Worm (Caenorhabditis elegans) whole organism, L3 larva: ENCODE results near the gene rol-1.

Source experiments
- aly-2 ChIP-seq: fragments of 150-350 bp; optimal IDR thresholded peaks from 2 replicates; lab custom pipeline; 2014; ENCODE audit warnings: missing biosample characterization, missing genetic modification characterization
- ama-1 ChIP-seq: fragments of 150-350 bp; optimal IDR thresholded peaks from 2 replicates; lab custom pipeline; 2018
- ceh-16 ChIP-seq: sonication (generic microtip); optimal IDR thresholded peaks from 2 replicates; lab custom pipeline; 2017; ENCODE audit warnings: missing biosample characterization, missing genetic modification characterization
- ceh-28 ChIP-seq: fragments of 150-350 bp; optimal IDR thresholded peaks from 2 replicates; lab custom pipeline; 2014; ENCODE audit warnings: missing biosample characterization, missing genetic modification reagents, missing genetic modification characterization
- ceh-9 ChIP-seq: sonication (generic microtip); optimal IDR thresholded peaks from 2 replicates; lab custom pipeline; 2018; ENCODE audit warnings: missing biosample characterization, missing genetic modification characterization
- egl-27 ChIP-seq: sonication (generic microtip); optimal IDR thresholded peaks from 4 replicates; lab custom pipeline; 2017; ENCODE audit warnings: missing biosample characterization, missing genetic modification reagents, missing genetic modification characterization
- egl-5 ChIP-seq: fragments of 150-350 bp; optimal IDR thresholded peaks from 2 replicates; lab custom pipeline; 2017; ENCODE audit warnings: missing biosample characterization, missing genetic modification reagents, missing genetic modification characterization, inconsistent platforms
- elt-2 ChIP-seq: sonication (generic microtip); optimal IDR thresholded peaks from 2 replicates; lab custom pipeline; 2016; ENCODE audit warnings: missing genetic modification reagents, mild to moderate bottlenecking, missing genetic modification characterization, missing compliant biosample characterization
- elt-3 ChIP-seq, 3 experiments: fragments of 150-350 bp in 1 of 3; sonication (generic microtip) in 2 of 3; optimal IDR thresholded peaks; 2 replicates in 2 of 3; 4 replicates in 1 of 3; lab custom pipeline; 2014 to 2017; ENCODE audit warnings: missing biosample characterization in 3 of 3, missing genetic modification characterization in 3 of 3
- fkh-10 ChIP-seq: sonication (generic microtip); optimal IDR thresholded peaks from 2 replicates; lab custom pipeline; 2017; ENCODE audit warnings: missing biosample characterization, missing genetic modification reagents, missing genetic modification characterization
- fkh-2 ChIP-seq: fragments of 150-350 bp; optimal IDR thresholded peaks from 2 replicates; lab custom pipeline; 2014; ENCODE audit warnings: missing biosample characterization, missing genetic modification reagents, missing genetic modification characterization
- fos-1 ChIP-seq: fragments of 150-350 bp; optimal IDR thresholded peaks from 2 replicates; lab custom pipeline; 2014; ENCODE audit warnings: missing biosample characterization, missing genetic modification characterization
- hmg-11 ChIP-seq: sonication (generic microtip); optimal IDR thresholded peaks from 2 replicates; lab custom pipeline; 2016; ENCODE audit warnings: missing genetic modification characterization, missing compliant biosample characterization
- jun-1 ChIP-seq: fragments of 150-350 bp; optimal IDR thresholded peaks from 2 replicates; lab custom pipeline; 2014; ENCODE audit warnings: missing biosample characterization, missing genetic modification reagents, missing genetic modification characterization
- lin-15B ChIP-seq: fragments of 150-350 bp; optimal IDR thresholded peaks from 2 replicates; lab custom pipeline; 2014; ENCODE audit warnings: missing biosample characterization, missing genetic modification characterization
- lin-39 ChIP-seq: fragments of 150-350 bp; optimal IDR thresholded peaks from 2 replicates; lab custom pipeline; 2018; ENCODE audit warnings: missing biosample characterization, missing genetic modification reagents, missing genetic modification characterization
- lsy-12 ChIP-seq: sonication (generic microtip); optimal IDR thresholded peaks from 2 replicates; lab custom pipeline; 2016; ENCODE audit warnings: mild to moderate bottlenecking, missing genetic modification characterization, missing compliant biosample characterization
- mdl-1 ChIP-seq: fragments of 150-350 bp; optimal IDR thresholded peaks from 2 replicates; lab custom pipeline; 2014; ENCODE audit warnings: missing biosample characterization, missing genetic modification characterization
- mml-1 ChIP-seq: fragments of 150-350 bp; sonication (generic microtip); optimal IDR thresholded peaks from 3 replicates; lab custom pipeline; 2014; ENCODE audit warnings: missing biosample characterization, missing genetic modification characterization
- nfya-1 ChIP-seq: sonication (generic microtip); optimal IDR thresholded peaks from 2 replicates; lab custom pipeline; 2017; ENCODE audit warnings: missing genetic modification characterization, mild to moderate bottlenecking, missing compliant biosample characterization, antibody characterized with exemption, moderate library complexity; ENCODE audit not compliant: insufficient read depth
- nhr-11 ChIP-seq: fragments of 150-350 bp; optimal IDR thresholded peaks from 2 replicates; lab custom pipeline; 2014; ENCODE audit warnings: missing biosample characterization, missing genetic modification characterization
- nhr-12 ChIP-seq: fragments of 150-350 bp; optimal IDR thresholded peaks from 2 replicates; lab custom pipeline; 2014; ENCODE audit warnings: missing biosample characterization, missing genetic modification characterization
- nhr-237 ChIP-seq: fragments of 150-350 bp; optimal IDR thresholded peaks from 2 replicates; lab custom pipeline; 2014; ENCODE audit warnings: missing biosample characterization, missing genetic modification characterization
- nhr-25 ChIP-seq: sonication (generic microtip); optimal IDR thresholded peaks from 2 replicates; lab custom pipeline; 2017; ENCODE audit warnings: missing biosample characterization, missing genetic modification characterization
- nhr-28 ChIP-seq: fragments of 150-350 bp; optimal IDR thresholded peaks from 2 replicates; lab custom pipeline; 2014; ENCODE audit warnings: missing biosample characterization, missing genetic modification characterization
- nhr-43 ChIP-seq: sonication (generic microtip); optimal IDR thresholded peaks from 2 replicates; lab custom pipeline; 2016; ENCODE audit warnings: mild to moderate bottlenecking, missing genetic modification characterization, missing compliant biosample characterization; ENCODE audit not compliant: poor library complexity, severe bottlenecking
- nhr-67 ChIP-seq: fragments of 150-350 bp; optimal IDR thresholded peaks from 2 replicates; lab custom pipeline; 2014; ENCODE audit warnings: missing biosample characterization, missing genetic modification characterization
- nhr-77 ChIP-seq: fragments of 150-350 bp; optimal IDR thresholded peaks from 2 replicates; lab custom pipeline; 2014; ENCODE audit warnings: missing biosample characterization, missing genetic modification characterization
- pha-4 ChIP-seq: fragments of 150-350 bp; optimal IDR thresholded peaks from 2 replicates; lab custom pipeline; 2014; ENCODE audit warnings: missing biosample characterization, missing genetic modification reagents, missing genetic modification characterization
- pqm-1 ChIP-seq: fragments of 150-350 bp; optimal IDR thresholded peaks from 2 replicates; lab custom pipeline; 2017; ENCODE audit warnings: missing biosample characterization, missing genetic modification characterization, inconsistent platforms
- sea-2 ChIP-seq: fragments of 150-350 bp; sonication (generic microtip); optimal IDR thresholded peaks from 4 replicates; lab custom pipeline; 2014; ENCODE audit warnings: missing biosample characterization, missing genetic modification reagents, missing genetic modification characterization
- skn-1 ChIP-seq: fragments of 150-350 bp; optimal IDR thresholded peaks from 2 replicates; lab custom pipeline; 2014; ENCODE audit warnings: missing biosample characterization, missing genetic modification characterization
- snpc-4 ChIP-seq: fragments of 150-350 bp; optimal IDR thresholded peaks from 2 replicates; lab custom pipeline; 2014; ENCODE audit warnings: missing biosample characterization, missing genetic modification characterization
- tbx-2 ChIP-seq: sonication (generic microtip); optimal IDR thresholded peaks from 2 replicates; lab custom pipeline; 2016; ENCODE audit warnings: mild to moderate bottlenecking, missing genetic modification characterization, missing compliant biosample characterization
- unc-39 ChIP-seq: sonication (generic microtip); optimal IDR thresholded peaks from 4 replicates; lab custom pipeline; 2017; ENCODE audit warnings: missing biosample characterization, missing genetic modification characterization
- unc-62 ChIP-seq: fragments of 150-350 bp; sonication (generic microtip); optimal IDR thresholded peaks from 4 replicates; lab custom pipeline; 2014; ENCODE audit warnings: missing biosample characterization, missing genetic modification reagents, missing genetic modification characterization
- zag-1 ChIP-seq: fragments of 150-350 bp; optimal IDR thresholded peaks from 2 replicates; lab custom pipeline; 2014; ENCODE audit warnings: missing biosample characterization, missing genetic modification characterization
- ztf-11 ChIP-seq: fragments of 150-350 bp; optimal IDR thresholded peaks from 2 replicates; lab custom pipeline; 2014; ENCODE audit warnings: missing biosample characterization, missing genetic modification characterization
- ztf-4 ChIP-seq: fragments of 150-350 bp; optimal IDR thresholded peaks from 2 replicates; lab custom pipeline; 2014; ENCODE audit warnings: missing biosample characterization, missing genetic modification characterization

rol-1 gene

DNA sequence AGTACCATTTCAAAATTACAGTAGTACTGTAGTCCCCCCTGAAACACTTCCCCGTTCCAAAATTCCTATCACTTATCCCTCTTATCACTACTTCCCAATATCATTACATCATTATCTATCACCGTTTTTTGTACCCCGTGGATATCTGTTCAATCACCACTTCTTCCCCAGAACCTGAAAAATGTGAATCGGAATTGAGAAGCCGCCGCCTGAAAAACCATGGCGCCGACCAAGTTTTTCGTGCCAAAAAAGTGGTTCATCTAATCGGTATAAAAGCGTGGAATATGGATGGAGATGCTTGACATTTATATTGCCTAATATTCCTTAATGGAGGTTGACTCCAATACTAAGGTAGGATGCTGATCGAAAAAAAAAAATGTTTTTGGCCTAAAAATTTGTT is at the start of gene rol-1:
TSS of gene rol-1 (plus strand) at position 301 of the 400 bp plus-strand sequence.
- TF ChIP-seq ztf-4: no peak
- no peak for TF ChIP-seq hmg-11 (tag; lab: Kevin White, UChicago)
- no peak for TF ChIP-seq lin-39 (tag; lab: Kevin White, UChicago)
- no peak for TF ChIP-seq lsy-12
- no peak for TF ChIP-seq mml-1
- no peak for TF ChIP-seq egl-27 (tag; lab: Kevin White, UChicago)
- no peak for TF ChIP-seq unc-62 (GFP tag; lab: Kevin White, UChicago)

DNA sequence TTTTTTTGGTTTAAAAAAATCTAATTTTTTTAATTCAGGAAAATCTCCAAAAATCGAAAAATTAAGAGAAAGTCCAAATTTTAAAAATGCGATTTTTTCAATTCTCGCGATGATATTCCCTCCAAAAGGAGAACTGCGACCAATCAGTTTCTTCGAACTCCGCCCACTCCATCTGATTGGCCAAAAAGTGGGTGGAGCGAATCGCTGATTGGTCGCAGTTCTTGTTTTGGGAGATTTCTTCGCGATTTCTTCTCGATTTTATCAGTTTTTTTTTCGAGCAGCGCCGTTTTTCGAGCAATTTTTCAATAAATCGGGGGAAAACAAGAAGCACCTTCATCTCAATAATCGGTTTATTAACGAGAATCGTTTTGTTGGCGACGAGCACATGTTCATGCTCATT is 42.0 kb upstream of the rol-1 start:
- TF ChIP-seq nfya-1 (tag; lab: Kevin White, UChicago): peak; percentile 83
- no peak for TF ChIP-seq jun-1

DNA sequence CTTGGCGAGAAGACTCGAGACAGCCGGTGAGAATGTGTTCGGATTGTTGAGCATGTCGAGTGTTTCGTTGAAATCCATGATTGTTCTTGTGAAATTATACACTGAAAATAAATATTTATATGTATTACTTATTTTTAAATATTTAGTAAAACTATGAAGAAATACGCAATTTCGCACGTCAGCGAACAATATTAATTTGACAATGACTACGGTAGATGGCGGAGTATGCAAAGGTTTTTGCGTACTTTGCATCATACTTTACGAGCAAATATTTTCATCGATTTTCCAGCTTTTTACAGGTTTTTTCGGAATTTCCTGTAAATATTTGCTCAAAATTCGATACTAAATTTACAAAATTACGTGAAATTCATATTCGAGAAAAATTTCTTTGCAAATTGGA is 41.5 kb upstream of the rol-1 start, which contains the start of gene set-24:
TSS of gene set-24 (minus strand) at position 101 of the 400 bp plus-strand sequence.
- no peak for TF ChIP-seq elt-3 (tag; optimal IDR thresholded peaks at IDR 0.05; lab: Kevin White, UChicago)
- no peak for TF ChIP-seq egl-5
- TF ChIP-seq nhr-67: no peak
- TF ChIP-seq fkh-2 (tag; lab: Kevin White, UChicago): no peak
- no peak for TF ChIP-seq nhr-25 (tag; lab: Kevin White, UChicago)
- no peak for TF ChIP-seq nhr-12
- TF ChIP-seq mdl-1: no peak
- TF ChIP-seq fkh-10 (GFP tag; lab: Kevin White, UChicago): no peak
- no peak for TF ChIP-seq tbx-2 (tag; lab: Kevin White, UChicago)
- TF ChIP-seq aly-2 (tag; lab: Kevin White, UChicago): no peak
- TF ChIP-seq nhr-237 (tag; lab: Kevin White, UChicago): no peak
- TF ChIP-seq nhr-43: no peak
- TF ChIP-seq nhr-11 (tag; lab: Kevin White, UChicago): no peak
- TF ChIP-seq unc-62 (GFP tag; lab: Kevin White, UChicago): no peak
- TF ChIP-seq lin-15B: no peak
- no peak for TF ChIP-seq pha-4 (tag; lab: Kevin White, UChicago)
- TF ChIP-seq skn-1: no peak

DNA sequence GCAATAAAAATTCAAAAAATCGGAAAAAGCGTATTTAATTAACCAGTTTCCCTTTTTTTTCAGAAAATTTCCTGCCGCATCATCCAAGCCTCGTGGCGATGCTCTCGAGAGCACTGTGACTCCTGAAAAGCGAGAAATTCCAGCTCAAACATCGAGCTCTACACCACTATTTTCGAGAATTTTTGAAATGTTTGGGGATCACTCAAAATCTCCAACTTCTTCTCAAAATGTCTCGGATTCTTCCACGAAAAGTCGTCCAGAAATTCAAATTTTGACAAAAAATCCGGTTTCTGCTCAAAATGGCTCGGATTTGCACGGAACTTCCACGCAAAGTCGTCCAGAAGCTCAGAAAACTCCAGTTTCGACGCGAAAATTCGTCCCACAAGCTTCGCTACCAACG is 34.4 kb upstream of the rol-1 start:
- TF ChIP-seq tbx-2 (tag; lab: Kevin White, UChicago) (no peak), zag-1 (no peak), sea-2 (GFP tag; lab: Kevin White, UChicago) (no peak), ztf-11 (no peak), lsy-12 (no peak), ztf-4 (no peak), egl-5 (no peak), nhr-25 (tag; lab: Kevin White, UChicago) (no peak), nhr-77 (tag; lab: Kevin White, UChicago) (no peak), elt-2 (tag; lab: Kevin White, UChicago) (no peak), ceh-16 (tag; lab: Kevin White, UChicago) (no peak), ceh-28 (tag; lab: Kevin White, UChicago) (no peak), nhr-43 (no peak), mml-1 (no peak), nhr-237 (tag; lab: Kevin White, UChicago) (no peak), skn-1 (no peak), fos-1 (tag; lab: Kevin White, UChicago) (no peak), lin-39 (tag; lab: Kevin White, UChicago) (no peak), ama-1 (no peak), jun-1 (no peak)

DNA sequence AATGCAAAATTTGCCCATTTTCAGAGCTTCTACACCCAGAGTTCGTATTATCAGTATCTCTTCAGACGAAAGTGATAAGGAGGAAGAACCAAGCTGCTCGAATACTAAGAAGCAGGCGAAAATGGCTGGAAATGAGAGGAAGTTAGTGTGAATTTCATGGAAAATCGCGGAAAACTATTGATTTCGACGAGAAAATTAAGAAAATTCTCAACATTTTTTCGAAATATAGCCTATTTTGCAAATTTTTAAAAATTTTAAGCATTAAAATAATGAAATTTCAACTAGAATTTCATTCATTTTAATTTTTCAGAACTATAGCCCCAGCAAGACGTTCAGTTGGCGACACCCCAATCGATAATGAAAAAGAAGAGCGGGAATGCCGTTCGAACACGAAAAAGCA is 28.8 kb upstream of the rol-1 start:
- no peak for TF ChIP-seq pqm-1 (tag; lab: Kevin White, UChicago)
- TF ChIP-seq ama-1: no peak
- TF ChIP-seq lin-15B: no peak
- TF ChIP-seq snpc-4: no peak
- TF ChIP-seq nhr-12: no peak
- TF ChIP-seq nhr-28 (tag; lab: Kevin White, UChicago): no peak
- TF ChIP-seq nhr-67: no peak
- no peak for TF ChIP-seq nhr-11 (tag; lab: Kevin White, UChicago)
- no peak for TF ChIP-seq ztf-11
- TF ChIP-seq unc-39 (tag; lab: Kevin White, UChicago): no peak
- no peak for TF ChIP-seq nhr-237 (tag; lab: Kevin White, UChicago)
- no peak for TF ChIP-seq fkh-2 (tag; lab: Kevin White, UChicago)
- TF ChIP-seq jun-1: no peak
- TF ChIP-seq nfya-1 (tag; lab: Kevin White, UChicago): no peak
- no peak for TF ChIP-seq nhr-25 (tag; lab: Kevin White, UChicago)
- no peak for TF ChIP-seq ceh-9 (tag; lab: Kevin White, UChicago)
